Fruit fly (Drosophila melanogaster): Measurements from ENCODE around the gene Ddr.

Ddr gene

DNA sequence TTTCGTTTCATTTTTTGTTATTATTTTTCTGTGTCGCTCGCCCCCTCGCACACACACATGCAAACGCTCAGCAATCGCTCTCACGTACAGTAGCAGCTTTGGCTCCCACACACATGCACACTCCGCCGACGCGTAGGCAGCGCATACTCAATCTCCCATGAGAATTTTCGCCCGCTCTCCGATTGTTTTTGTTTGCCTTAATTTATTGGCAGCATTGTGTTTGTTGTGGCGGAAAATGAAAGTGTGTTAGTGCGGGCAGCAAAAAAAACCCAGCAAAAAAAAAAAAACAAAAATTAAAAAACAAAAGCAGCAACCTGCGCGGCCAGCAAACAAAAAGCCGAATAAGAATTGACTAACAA is 71.4 kb downstream of the Ddr start (continued):
- peak; percentile 34; the same call in 1 of the 2 replicates for TF ChIP-seq CG13287 (GFP tag; IDR thresholded peaks at IDR 0.05; ENCODE audit: partially characterized antibody)
- no peak for TF ChIP-seq CG7928 (GFP tag; optimal IDR thresholded peaks at IDR 0.05)
- TF ChIP-seq CG4360 (GFP tag; IDR thresholded peaks at IDR 0.05), result peak; percentile 60; the same call in 1 of the 2 replicates
- TF ChIP-seq Adf1 (GFP tag; IDR thresholded peaks at IDR 0.05), result peak; percentile 71; the same call in 1 of the 2 replicates
- peak; percentile 15; the same call in 1 of the 3 replicates for TF ChIP-seq CG11695 (GFP tag; IDR thresholded peaks at IDR 0.05)
- peak; percentile 38; the same call in 1 of the 2 replicates for TF ChIP-seq hbn (GFP tag; IDR thresholded peaks at IDR 0.05; ENCODE audit: partially characterized antibody)
- TF ChIP-seq CG14014 (GFP tag; IDR thresholded peaks at IDR 0.05), result peak; percentile 6; the same call in 1 of the 2 replicates
- no peak for TF ChIP-seq CG7357 (GFP tag; IDR thresholded peaks at IDR 0.05)

DNA sequence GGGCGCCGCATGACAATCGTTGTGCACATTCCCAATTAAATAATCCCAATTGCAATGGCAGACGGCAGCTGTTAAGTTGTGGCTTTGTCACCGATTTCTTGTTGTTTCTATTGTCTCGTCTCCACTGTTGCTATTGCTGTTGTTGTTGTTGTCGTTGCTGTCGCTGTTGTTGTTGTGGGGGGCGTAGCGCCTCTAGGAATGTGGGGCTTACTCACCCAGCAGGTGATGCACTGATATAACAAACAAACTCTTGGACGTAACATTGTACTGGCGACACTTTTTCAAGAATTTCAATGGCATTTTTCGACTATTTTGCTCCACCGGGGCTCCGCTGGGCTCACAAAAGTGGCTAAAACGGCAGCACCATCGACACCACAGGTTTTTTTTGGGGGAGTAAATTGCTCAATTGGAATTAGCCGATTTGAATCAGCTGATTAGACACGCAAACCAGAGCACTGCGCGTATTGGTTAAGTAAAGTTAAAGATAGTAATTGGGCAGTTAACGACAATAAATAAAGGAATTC is 85.0 kb downstream of the Ddr start:
- peak; percentile 33 for TF ChIP-seq nerfin-1 (tag; optimal IDR thresholded peaks at IDR 0.05)
- TF ChIP-seq CG1603 (tag; optimal IDR thresholded peaks at IDR 0.05), result no peak
- no peak for TF ChIP-seq CG31224 (GFP tag; IDR thresholded peaks at IDR 0.05)
- TF ChIP-seq row (GFP tag; IDR thresholded peaks at IDR 0.05), result peak; percentile 37; the same call in 1 of the 3 replicates
- TF ChIP-seq sd (tag; optimal IDR thresholded peaks at IDR 0.05), result peak; percentile 81
- peak; percentile 89 for TF ChIP-seq Sry-β (GFP tag; optimal IDR thresholded peaks at IDR 0.05)
- no peak for TF ChIP-seq CG7963 (GFP tag; IDR thresholded peaks at IDR 0.05; ENCODE audit: partially characterized antibody)
- no peak for TF ChIP-seq kay (GFP tag; optimal IDR thresholded peaks at IDR 0.05)
- TF ChIP-seq YL-1 (GFP tag; optimal IDR thresholded peaks at IDR 0.05), result no peak
- no peak for TF ChIP-seq CG1602 (GFP tag; optimal IDR thresholded peaks at IDR 0.05)
- TF ChIP-seq CG4617 (GFP tag; optimal IDR thresholded peaks at IDR 0.05; ENCODE audit: borderline replicate concordance), result peak; percentile 47
- TF ChIP-seq CG17328 (GFP tag; IDR thresholded peaks at IDR 0.05), result 0 out of 2 replicates have a peak, but pooled peaks have one; percentile 14
- peak; percentile 59 for TF ChIP-seq MESR4 (GFP tag; optimal IDR thresholded peaks at IDR 0.05)
- TF ChIP-seq CG4360 (GFP tag; IDR thresholded peaks at IDR 0.05), result peak; percentile 95
- no peak for TF ChIP-seq gsb-n (tag; optimal IDR thresholded peaks at IDR 0.05)
- TF ChIP-seq H2.0 (GFP tag; IDR thresholded peaks at IDR 0.05), result no peak
- TF ChIP-seq Elba2 (GFP tag; optimal IDR thresholded peaks at IDR 0.05), result peak; percentile 81
- no peak for TF ChIP-seq org-1 (GFP tag; optimal IDR thresholded peaks at IDR 0.05)
- peak; percentile 80 for TF ChIP-seq D (optimal IDR thresholded peaks at IDR 0.05)
- no peak for TF ChIP-seq D (GFP tag; optimal IDR thresholded peaks at IDR 0.05)

dm6 chr2L:6338367-6338975 is 85.5 kb downstream of the Ddr start, which contains the start of the genes Pez and Cpr:
Pez (minus strand) TSS chr2L:6338671.
Cpr (plus strand) TSS chr2L:6338836.
- TF ChIP-seq Asciz (GFP tag; optimal IDR thresholded peaks at IDR 0.05) (no peak), CG11695 (GFP tag; IDR thresholded peaks at IDR 0.05) (no peak), hth (optimal IDR thresholded peaks at IDR 0.05) (no peak), CG11696 (GFP tag; IDR thresholded peaks at IDR 0.05) (peak; percentile 78), ranshi (GFP tag; IDR thresholded peaks at IDR 0.05) (peak; percentile 36; the same call in 1 of the 2 replicates), schlank (tag; optimal IDR thresholded peaks at IDR 0.05) (no peak), CG8089 (GFP tag; optimal IDR thresholded peaks at IDR 0.05) (no peak), Mad (GFP tag; optimal IDR thresholded peaks at IDR 0.05) (peak; percentile 20), Nf-YC (tag; optimal IDR thresholded peaks at IDR 0.05) (peak; percentile 10), CG13123 (GFP tag; optimal IDR thresholded peaks at IDR 0.05) (no peak), sc (optimal IDR thresholded peaks at IDR 0.05) (no peak), sc (GFP tag; optimal IDR thresholded peaks at IDR 0.05) (peak; percentile 5), peb (GFP tag; IDR thresholded peaks at IDR 0.05) (no peak), al (GFP tag; IDR thresholded peaks at IDR 0.05) (peak; percentile 10; the same call in 1 of the 2 replicates), CG3281 (GFP tag; optimal IDR thresholded peaks at IDR 0.05) (peak; percentile 55), CG14710 (tag; optimal IDR thresholded peaks at IDR 0.05) (peak; percentile 19), CG12659 (GFP tag; optimal IDR thresholded peaks at IDR 0.05) (peak; percentile 74), ind (GFP tag; optimal IDR thresholded peaks at IDR 0.05) (peak; percentile 37), Hmr (GFP tag; optimal IDR thresholded peaks at IDR 0.05) (peak; percentile 86), dimm (GFP tag; IDR thresholded peaks at IDR 0.05) (no peak), exex (tag; optimal IDR thresholded peaks at IDR 0.05) (peak; percentile 24), Abd-B (GFP tag; optimal IDR thresholded peaks at IDR 0.05) (no peak), kah (GFP tag; optimal IDR thresholded peaks at IDR 0.05) (no peak)

Data from whole organism, embryonic.